Fruit fly (Drosophila melanogaster): ENCODE results near the gene Spn100A.

Gene Spn100A

dm6 chr3R:30695398-30695797 lies 5.0 kb downstream of the Spn100A start, which contains the start of gene CG12069:
Gene CG12069 (minus strand): TSS chr3R:30695498.
- TF ChIP-seq CG7101 (tag; optimal IDR thresholded peaks at IDR 0.05) = no peak
- no peak for TF ChIP-seq CG11617 (GFP tag; optimal IDR thresholded peaks at IDR 0.05)
- TF ChIP-seq CG33017 (tag; optimal IDR thresholded peaks at IDR 0.05) = no peak
- TF ChIP-seq ovo (GFP tag; optimal IDR thresholded peaks at IDR 0.05) = no peak
- no peak for TF ChIP-seq tj (GFP tag; optimal IDR thresholded peaks at IDR 0.05)
- TF ChIP-seq CG7045 (GFP tag; optimal IDR thresholded peaks at IDR 0.05) = no peak
- no peak for TF ChIP-seq Hr96 (GFP tag; optimal IDR thresholded peaks at IDR 0.05)
- TF ChIP-seq CG14711 (tag; optimal IDR thresholded peaks at IDR 0.05) = no peak
- TF ChIP-seq bab1 (GFP tag; optimal IDR thresholded peaks at IDR 0.05) = no peak
- no peak for TF ChIP-seq cic (GFP tag; optimal IDR thresholded peaks at IDR 0.05)
- no peak for TF ChIP-seq toe (GFP tag; optimal IDR thresholded peaks at IDR 0.05)
- no peak for TF ChIP-seq kay (GFP tag; ENCODE audit: borderline replicate concordance)
- TF ChIP-seq Mnt (GFP tag; optimal IDR thresholded peaks at IDR 0.05) = no peak
- TF ChIP-seq pad (GFP tag; optimal IDR thresholded peaks at IDR 0.05) = no peak
- TF ChIP-seq Clk (GFP tag; optimal IDR thresholded peaks at IDR 0.05) = no peak

- no peak for TF ChIP-seq ovo (GFP tag; optimal IDR thresholded peaks at IDR 0.05)
- TF ChIP-seq pad (GFP tag; optimal IDR thresholded peaks at IDR 0.05) = no peak
- TF ChIP-seq CG33017 (tag; optimal IDR thresholded peaks at IDR 0.05) = no peak
- TF ChIP-seq Crg-1 (GFP tag; optimal IDR thresholded peaks at IDR 0.05) = no peak
- TF ChIP-seq kay (GFP tag; ENCODE audit: borderline replicate concordance) = no peak
Observed at dm6 chr3R:30697038-30697437, 6.6 kb downstream of the Spn100A start, which contains the start of gene Pka-C2. Gene Pka-C2 (minus strand): TSS chr3R:30697138.

- TF ChIP-seq ovo (GFP tag; optimal IDR thresholded peaks at IDR 0.05) = no peak
- TF ChIP-seq Crg-1 (GFP tag; optimal IDR thresholded peaks at IDR 0.05) = no peak
- TF ChIP-seq CG7101 (tag; optimal IDR thresholded peaks at IDR 0.05) = no peak
Observed at dm6 chr3R:30699165-30699564, 8.7 kb downstream of the Spn100A start.

dm6 chr3R:30706021-30706420 lies 15.6 kb downstream of the Spn100A start, which contains the start of gene CG31010:
Gene CG31010 (minus strand): TSS chr3R:30706121.
- TF ChIP-seq CG7101 (tag; optimal IDR thresholded peaks at IDR 0.05) (no peak), CG7045 (GFP tag; optimal IDR thresholded peaks at IDR 0.05) (no peak), CG1620 (GFP tag; optimal IDR thresholded peaks at IDR 0.05) (no peak), Hr96 (GFP tag; optimal IDR thresholded peaks at IDR 0.05) (no peak), CG14711 (tag; optimal IDR thresholded peaks at IDR 0.05) (no peak), kay (GFP tag; ENCODE audit: borderline replicate concordance) (no peak), tj (GFP tag; optimal IDR thresholded peaks at IDR 0.05) (no peak), pad (GFP tag; optimal IDR thresholded peaks at IDR 0.05) (no peak), ovo (GFP tag; optimal IDR thresholded peaks at IDR 0.05) (no peak), cic (GFP tag; optimal IDR thresholded peaks at IDR 0.05) (no peak), CG12768 (GFP tag; optimal IDR thresholded peaks at IDR 0.05) (no peak), cnc (optimal IDR thresholded peaks at IDR 0.05) (no peak), CG33017 (tag; optimal IDR thresholded peaks at IDR 0.05) (no peak), bab1 (GFP tag; optimal IDR thresholded peaks at IDR 0.05) (no peak), CG11617 (GFP tag; optimal IDR thresholded peaks at IDR 0.05) (no peak), CG5204 (GFP tag; optimal IDR thresholded peaks at IDR 0.05) (no peak)

dm6 chr3R:30709270-30709669 lies 18.8 kb downstream of the Spn100A start:
- TF ChIP-seq kay (GFP tag; ENCODE audit: borderline replicate concordance) (no peak), Crg-1 (GFP tag; optimal IDR thresholded peaks at IDR 0.05) (no peak), CG12768 (GFP tag; optimal IDR thresholded peaks at IDR 0.05) (no peak), toe (GFP tag; optimal IDR thresholded peaks at IDR 0.05) (no peak), CG33017 (tag; optimal IDR thresholded peaks at IDR 0.05) (no peak), Clk (GFP tag; optimal IDR thresholded peaks at IDR 0.05) (no peak), CG1620 (GFP tag; optimal IDR thresholded peaks at IDR 0.05) (no peak), cic (GFP tag; optimal IDR thresholded peaks at IDR 0.05) (no peak), bab1 (GFP tag; optimal IDR thresholded peaks at IDR 0.05) (no peak), CG7045 (GFP tag; optimal IDR thresholded peaks at IDR 0.05) (no peak), CG14711 (tag; optimal IDR thresholded peaks at IDR 0.05) (no peak), Mnt (GFP tag; optimal IDR thresholded peaks at IDR 0.05) (no peak)

dm6 chr3R:30710442-30710841 lies 20.0 kb downstream of the Spn100A start:
- TF ChIP-seq CG7101 (tag; optimal IDR thresholded peaks at IDR 0.05) = no peak
- no peak for TF ChIP-seq CG33017 (tag; optimal IDR thresholded peaks at IDR 0.05)
- no peak for TF ChIP-seq Clk (GFP tag; optimal IDR thresholded peaks at IDR 0.05)

- TF ChIP-seq cic (GFP tag; optimal IDR thresholded peaks at IDR 0.05) (no peak), CG7101 (tag; optimal IDR thresholded peaks at IDR 0.05) (no peak), CG33017 (tag; optimal IDR thresholded peaks at IDR 0.05) (no peak), tj (GFP tag; optimal IDR thresholded peaks at IDR 0.05) (no peak), kay (GFP tag; ENCODE audit: borderline replicate concordance) (no peak), Crg-1 (GFP tag; optimal IDR thresholded peaks at IDR 0.05) (no peak)
Observed at dm6 chr3R:30714395-30714794, 24.0 kb downstream of the Spn100A start.

dm6 chr3R:30718442-30718841 lies 28.0 kb downstream of the Spn100A start:
- no peak for TF ChIP-seq Mnt (GFP tag; optimal IDR thresholded peaks at IDR 0.05)
- no peak for TF ChIP-seq ovo (GFP tag; optimal IDR thresholded peaks at IDR 0.05)
- no peak for TF ChIP-seq bab1 (GFP tag; optimal IDR thresholded peaks at IDR 0.05)
- TF ChIP-seq Crg-1 (GFP tag; optimal IDR thresholded peaks at IDR 0.05) = no peak
- no peak for TF ChIP-seq kay (GFP tag; ENCODE audit: borderline replicate concordance)
- TF ChIP-seq tj (GFP tag; optimal IDR thresholded peaks at IDR 0.05) = no peak
- no peak for TF ChIP-seq toe (GFP tag; optimal IDR thresholded peaks at IDR 0.05)
- TF ChIP-seq CG11617 (GFP tag; optimal IDR thresholded peaks at IDR 0.05) = no peak
- no peak for TF ChIP-seq CG33017 (tag; optimal IDR thresholded peaks at IDR 0.05)
- TF ChIP-seq CG1620 (GFP tag; optimal IDR thresholded peaks at IDR 0.05) = no peak
- TF ChIP-seq cnc (optimal IDR thresholded peaks at IDR 0.05) = no peak
- no peak for TF ChIP-seq Hr96 (GFP tag; optimal IDR thresholded peaks at IDR 0.05)
- TF ChIP-seq CG14711 (tag; optimal IDR thresholded peaks at IDR 0.05) = no peak
- TF ChIP-seq pad (GFP tag; optimal IDR thresholded peaks at IDR 0.05) = no peak
- no peak for TF ChIP-seq cic (GFP tag; optimal IDR thresholded peaks at IDR 0.05)
- TF ChIP-seq CG7045 (GFP tag; optimal IDR thresholded peaks at IDR 0.05) = no peak
- no peak for TF ChIP-seq CG5204 (GFP tag; optimal IDR thresholded peaks at IDR 0.05)

All from whole organism, adult.